Worm (Caenorhabditis elegans) whole organism, L4 larva: Measurements from ENCODE around the gene F38H4.6.

ENCODE experiments used
- D1046.2 ChIP-seq: fragments of 200-800 bp; sonication (Bioruptor generic); IDR thresholded peaks from 2 replicates; pipeline ENCODE4 v1.3.6; 2022; ENCODE audit warnings: missing genetic modification characterization, missing compliant biosample characterization
- F37D6.2 ChIP-seq: sonication (generic microtip); optimal IDR thresholded peaks from 2 replicates; lab custom pipeline; 2016; ENCODE audit warnings: mild to moderate bottlenecking, missing genetic modification characterization, missing compliant biosample characterization
- F44E2.7 ChIP-seq: fragments of 200-800 bp; sonication (Bioruptor generic); IDR thresholded peaks from 2 replicates; pipeline ENCODE4 v2.1.2; 2022; ENCODE audit warnings: missing genetic modification characterization, missing compliant biosample characterization
- R02D3.7 ChIP-seq: fragments of 150-350 bp; sonication (generic microtip); optimal IDR thresholded peaks from 3 replicates; lab custom pipeline; 2014; ENCODE audit warnings: missing biosample characterization, missing genetic modification characterization
- Y105C5A.15 ChIP-seq: fragments of 200-800 bp; sonication (Bioruptor generic); IDR thresholded peaks from 2 replicates; pipeline ENCODE4 v1.3.6; 2022; ENCODE audit warnings: missing genetic modification characterization, missing compliant biosample characterization
- Y5F2A.4 ChIP-seq: fragments of 200-800 bp; sonication (Bioruptor generic); optimal IDR thresholded peaks from 2 replicates; lab custom pipeline; 2018; ENCODE audit warnings: mild to moderate bottlenecking, missing genetic modification characterization, missing compliant biosample characterization
- Y75B8A.6 ChIP-seq: fragments of 200-800 bp; sonication (Bioruptor generic); IDR thresholded peaks from 2 replicates; pipeline ENCODE4 v1.3.6; 2022; ENCODE audit warnings: missing genetic modification reagents, missing genetic modification characterization, missing compliant biosample characterization
- aha-1 ChIP-seq: fragments of 150-350 bp; peaks from one replicate; lab custom pipeline; 2014; ENCODE audit warnings: missing biosample characterization, missing genetic modification characterization
- ama-1 ChIP-seq: fragments of 150-350 bp; optimal IDR thresholded peaks from 2 replicates; lab custom pipeline; 2014; ENCODE audit warnings: inconsistent platforms, mixed read lengths
- arid-1 ChIP-seq: fragments of 200-800 bp; sonication (Bioruptor generic); conservative IDR thresholded peaks from 2 replicates; pipeline ENCODE4 v1.3.6; 2022; ENCODE audit warnings: missing genetic modification reagents, missing genetic modification characterization, missing compliant biosample characterization
- ceh-20 ChIP-seq: fragments of 200-800 bp; sonication (Bioruptor generic); IDR thresholded peaks from 2 replicates; pipeline ENCODE4 v1.3.6; 2022; ENCODE audit warnings: missing genetic modification reagents, missing genetic modification characterization, missing compliant biosample characterization
- ceh-28 ChIP-seq: fragments of 150-350 bp; optimal IDR thresholded peaks from 2 replicates; lab custom pipeline; 2014; ENCODE audit warnings: missing biosample characterization, missing genetic modification reagents, missing genetic modification characterization
- ceh-62 ChIP-seq: sonication (generic microtip); optimal IDR thresholded peaks from 2 replicates; lab custom pipeline; 2017; ENCODE audit warnings: missing biosample characterization, missing genetic modification characterization
- ceh-82 ChIP-seq: sonication (generic microtip); optimal IDR thresholded peaks from 2 replicates; lab custom pipeline; 2017; ENCODE audit warnings: missing biosample characterization, missing genetic modification characterization
- cey-2 ChIP-seq: sonication (generic microtip); optimal IDR thresholded peaks from 3 replicates; lab custom pipeline; 2017; ENCODE audit warnings: missing genetic modification characterization, mild to moderate bottlenecking, missing compliant biosample characterization, antibody characterized with exemption, borderline replicate concordance; ENCODE audit not compliant: insufficient read depth
- daf-12 ChIP-seq: fragments of 150-350 bp; optimal IDR thresholded peaks from 2 replicates; lab custom pipeline; 2014; ENCODE audit warnings: missing biosample characterization, missing genetic modification reagents, missing genetic modification characterization
- daf-16 ChIP-seq, 3 experiments: sonication (generic microtip); optimal IDR thresholded peaks; 2 replicates each; lab custom pipeline; 2016 to 2017; ENCODE audit warnings: missing genetic modification characterization in 3 of 3, missing genetic modification reagents in 3 of 3, mild to moderate bottlenecking in 2 of 3, missing compliant biosample characterization in 2 of 3, missing biosample characterization in 1 of 3, moderate library complexity in 1 of 3
- daf-19 ChIP-seq: fragments of 200-800 bp; sonication (Bioruptor generic); conservative IDR thresholded peaks from 2 replicates; pipeline ENCODE4 v1.3.6; 2022; ENCODE audit warnings: missing genetic modification characterization, missing compliant biosample characterization
- dmd-6 ChIP-seq: fragments of 200-800 bp; sonication (Bioruptor generic); IDR thresholded peaks from 2 replicates; pipeline ENCODE4 v1.3.6; 2022; ENCODE audit warnings: missing genetic modification reagents, missing genetic modification characterization, missing compliant biosample characterization
- dmd-9 ChIP-seq: fragments of 200-800 bp; sonication (Bioruptor generic); IDR thresholded peaks from 2 replicates; pipeline ENCODE4 v1.3.6; 2022; ENCODE audit warnings: missing genetic modification reagents, missing genetic modification characterization, missing compliant biosample characterization
- dve-1 ChIP-seq: sonication (generic microtip); optimal IDR thresholded peaks from 2 replicates; lab custom pipeline; 2017; ENCODE audit warnings: antibody characterized with exemption, mild to moderate bottlenecking, missing genetic modification characterization, missing compliant biosample characterization; ENCODE audit not compliant: insufficient read depth
- fkh-10 ChIP-seq: fragments of 150-350 bp; optimal IDR thresholded peaks from 2 replicates; lab custom pipeline; 2014; ENCODE audit warnings: missing biosample characterization, missing genetic modification reagents, missing genetic modification characterization
- hlh-11 ChIP-seq: fragments of 200-800 bp; sonication (Bioruptor generic); optimal IDR thresholded peaks from 2 replicates; lab custom pipeline; 2018; ENCODE audit warnings: mild to moderate bottlenecking, missing genetic modification characterization, missing compliant biosample characterization
- hlh-30 ChIP-seq: sonication (generic microtip); optimal IDR thresholded peaks from 2 replicates; lab custom pipeline; 2017; ENCODE audit warnings: antibody characterized with exemption, mild to moderate bottlenecking, missing genetic modification characterization, missing compliant biosample characterization; ENCODE audit not compliant: insufficient read depth
- lim-7 ChIP-seq: fragments of 200-800 bp; sonication (Bioruptor generic); IDR thresholded peaks from 2 replicates; pipeline ENCODE4 v1.3.6; 2022; ENCODE audit warnings: missing genetic modification characterization, missing compliant biosample characterization
- lin-38 ChIP-seq: fragments of 200-800 bp; sonication (Bioruptor generic); IDR thresholded peaks from 2 replicates; pipeline ENCODE4 v1.3.6; 2022; ENCODE audit warnings: missing genetic modification reagents, missing genetic modification characterization, missing compliant biosample characterization
- lsy-2 ChIP-seq, 2 experiments: fragments of 150-350 bp in 1 of 2; sonication (generic microtip) in 1 of 2; optimal IDR thresholded peaks; 2 replicates each; lab custom pipeline; 2014 to 2017; ENCODE audit warnings: missing biosample characterization in 2 of 2, missing genetic modification characterization in 2 of 2
- madf-9 ChIP-seq: fragments of 200-800 bp; sonication (Bioruptor generic); conservative IDR thresholded peaks from 2 replicates; pipeline ENCODE4 v1.3.6; 2022; ENCODE audit warnings: missing genetic modification reagents, missing genetic modification characterization, missing compliant biosample characterization
- mdl-1 ChIP-seq, 2 experiments: fragments of 150-350 bp in 1 of 2; sonication (generic microtip) in 1 of 2; optimal IDR thresholded peaks; 2 replicates each; lab custom pipeline; 2014 to 2017; ENCODE audit warnings: missing biosample characterization in 2 of 2, missing genetic modification characterization in 2 of 2
- mep-1 ChIP-seq: fragments of 150-350 bp; sonication (generic microtip); optimal IDR thresholded peaks from 3 replicates; lab custom pipeline; 2014; ENCODE audit warnings: missing biosample characterization, missing genetic modification characterization
- mes-2 ChIP-seq: sonication (generic microtip); optimal IDR thresholded peaks from 2 replicates; lab custom pipeline; 2016; ENCODE audit warnings: missing genotype, mild to moderate bottlenecking, missing genetic modification characterization, missing compliant biosample characterization; ENCODE audit not compliant: poor library complexity, severe bottlenecking
- mxl-2 ChIP-seq: fragments of 200-800 bp; sonication (Bioruptor generic); conservative IDR thresholded peaks from 2 replicates; pipeline ENCODE4 v1.3.6; 2022; ENCODE audit warnings: missing genetic modification reagents, missing genetic modification characterization, missing compliant biosample characterization
- mxl-3 ChIP-seq: fragments of 200-800 bp; sonication (Bioruptor generic); optimal IDR thresholded peaks from 2 replicates; lab custom pipeline; 2018; ENCODE audit warnings: mild to moderate bottlenecking, missing genetic modification characterization, missing compliant biosample characterization
- nhr-102 ChIP-seq: sonication (generic microtip); optimal IDR thresholded peaks from 2 replicates; lab custom pipeline; 2016; ENCODE audit warnings: mild to moderate bottlenecking, missing genetic modification characterization, moderate library complexity, missing compliant biosample characterization
- nhr-11 ChIP-seq: fragments of 150-350 bp; optimal IDR thresholded peaks from 2 replicates; lab custom pipeline; 2014; ENCODE audit warnings: missing biosample characterization, missing genetic modification characterization
- nhr-25 ChIP-seq: sonication (generic microtip); optimal IDR thresholded peaks from 2 replicates; lab custom pipeline; 2017; ENCODE audit warnings: missing genetic modification characterization, mild to moderate bottlenecking, missing compliant biosample characterization, antibody characterized with exemption, moderate library complexity, borderline replicate concordance; ENCODE audit not compliant: insufficient read depth
- nhr-42 ChIP-seq: fragments of 200-800 bp; sonication (Bioruptor generic); IDR thresholded peaks from 2 replicates; pipeline ENCODE4 v1.3.6; 2022; ENCODE audit warnings: missing genetic modification characterization, missing compliant biosample characterization
- nhr-76 ChIP-seq: fragments of 150-350 bp; optimal IDR thresholded peaks from 2 replicates; lab custom pipeline; 2014; ENCODE audit warnings: missing biosample characterization, missing genetic modification characterization
- nhr-77 ChIP-seq: fragments of 150-350 bp; optimal IDR thresholded peaks from 2 replicates; lab custom pipeline; 2014; ENCODE audit warnings: missing biosample characterization, missing genetic modification characterization
- php-3 ChIP-seq: fragments of 200-800 bp; sonication (Bioruptor generic); IDR thresholded peaks from 2 replicates; pipeline ENCODE4 v1.3.6; 2022; ENCODE audit warnings: missing genetic modification reagents, missing genetic modification characterization, missing compliant biosample characterization
- set-16 ChIP-seq: fragments of 200-800 bp; sonication (Bioruptor generic); IDR thresholded peaks from 2 replicates; pipeline ENCODE4 v1.3.6; 2022; ENCODE audit warnings: missing genetic modification reagents, missing genetic modification characterization, missing compliant biosample characterization
- snpc-1.2 ChIP-seq: fragments of 200-800 bp; sonication (Bioruptor generic); IDR thresholded peaks from 2 replicates; pipeline ENCODE4 v1.3.6; 2022; ENCODE audit warnings: missing genetic modification reagents, missing genetic modification characterization, missing compliant biosample characterization
- snpc-4 ChIP-seq: fragments of 150-350 bp; optimal IDR thresholded peaks from 2 replicates; lab custom pipeline; 2014; ENCODE audit warnings: missing biosample characterization, missing genetic modification characterization
- spr-3 ChIP-seq: fragments of 200-800 bp; sonication (Bioruptor generic); optimal IDR thresholded peaks from 2 replicates; lab custom pipeline; 2018; ENCODE audit warnings: mild to moderate bottlenecking, missing genetic modification characterization, missing compliant biosample characterization
- tag-97 ChIP-seq: fragments of 200-800 bp; sonication (Bioruptor generic); IDR thresholded peaks from 2 replicates; pipeline ENCODE4 v1.3.6; 2022; ENCODE audit warnings: missing genetic modification characterization, missing compliant biosample characterization
- tra-1 ChIP-seq: fragments of 200-800 bp; sonication (Bioruptor generic); IDR thresholded peaks from 2 replicates; pipeline ENCODE4 v1.3.6; 2022; ENCODE audit warnings: missing genetic modification reagents, missing genetic modification characterization, missing compliant biosample characterization
- vab-7 ChIP-seq: fragments of 200-800 bp; sonication (Bioruptor generic); IDR thresholded peaks from 2 replicates; pipeline ENCODE4 v1.3.6; 2022; ENCODE audit warnings: missing genetic modification reagents, missing genetic modification characterization, missing compliant biosample characterization
- zag-1 ChIP-seq: fragments of 150-350 bp; optimal IDR thresholded peaks from 2 replicates; lab custom pipeline; 2014; ENCODE audit warnings: missing biosample characterization, missing genetic modification characterization
- ztf-11 ChIP-seq: fragments of 150-350 bp; optimal IDR thresholded peaks from 2 replicates; lab custom pipeline; 2014; ENCODE audit warnings: missing biosample characterization, missing genetic modification characterization
- ztf-7 ChIP-seq: fragments of 150-350 bp; optimal IDR thresholded peaks from 2 replicates; lab custom pipeline; 2014; ENCODE audit warnings: missing biosample characterization, missing genetic modification characterization

Gene F38H4.6

DNA sequence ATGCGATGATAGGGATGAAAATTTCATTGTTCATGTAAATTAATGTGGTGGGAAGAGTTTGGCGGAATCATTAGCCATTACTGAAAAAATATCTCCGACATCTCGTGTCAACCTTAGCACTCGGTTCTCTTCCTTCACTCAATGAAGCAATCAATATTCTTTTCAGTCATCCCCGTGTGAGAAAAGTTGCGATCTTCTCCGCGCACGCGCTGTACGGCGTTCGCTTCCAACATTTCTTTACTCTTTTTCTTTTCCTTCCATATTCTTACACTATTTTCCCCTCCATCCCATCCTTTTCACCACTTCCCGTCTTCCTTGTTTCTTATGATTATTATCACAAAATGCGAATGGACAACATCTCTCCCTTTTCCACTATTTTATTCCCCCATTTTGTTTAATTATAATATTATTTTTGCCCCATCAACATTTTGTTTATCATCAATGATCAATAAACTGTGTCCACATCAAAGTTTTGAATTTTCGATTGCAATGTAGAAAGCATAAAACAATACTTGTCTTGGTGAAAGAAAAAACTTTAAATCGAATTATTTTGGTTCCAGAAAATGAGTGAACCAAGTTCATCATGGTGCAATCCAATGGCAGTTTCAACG is 12.4 kb upstream of the F38H4.6 start, which contains the start of gene mob-1:
Gene mob-1 (plus strand): TSS at position 561 of the 611 bp plus-strand sequence.
- TF ChIP-seq nhr-25 (tag; lab: Kevin White, UChicago) (no peak), lim-7 (GFP tag; lab: Robert Waterston, UW) (0 out of 2 replicates have a peak, but pooled peaks have one; percentile 36), vab-7 (GFP tag; lab: Robert Waterston, UW) (no peak), php-3 (GFP tag; lab: Robert Waterston, UW) (no peak), nhr-77 (peak; percentile 7), dmd-6 (GFP tag; lab: Robert Waterston, UW) (no peak), lin-38 (peak; percentile 39), ceh-82 (tag; lab: Kevin White, UChicago) (no peak), hlh-30 (tag; lab: Kevin White, UChicago) (peak; percentile 54), lsy-2 (tag; optimal IDR thresholded peaks at IDR 0.05; lab: Kevin White, UChicago) (peak in 1 of 2 experiments; percentile 31), mep-1 (tag; lab: Kevin White, UChicago) (no peak), Y75B8A.6 (no peak), Y5F2A.4 (no peak), dmd-9 (no peak), snpc-4 (tag; lab: Kevin White, UChicago) (no peak), nhr-102 (tag; lab: Kevin White, UChicago) (no peak), mxl-2 (GFP tag; lab: Robert Waterston, UW) (no peak), zag-1 (tag; lab: Kevin White, UChicago) (no peak), mxl-3 (GFP tag; lab: Kevin White, UChicago) (peak; percentile 66), mes-2 (peak; percentile 29), nhr-42 (no peak), D1046.2 (GFP tag; lab: Robert Waterston, UW) (no peak), tag-97 (GFP tag; lab: Robert Waterston, UW) (no peak), Y105C5A.15 (GFP tag; lab: Robert Waterston, UW) (no peak), F37D6.2 (tag; lab: Kevin White, UChicago) (no peak), tra-1 (GFP tag; lab: Robert Waterston, UW) (no peak), mdl-1 (tag; optimal IDR thresholded peaks at IDR 0.05; lab: Kevin White, UChicago) (peak in 1 of 2 experiments; percentile 34), ama-1 (lab: Kevin White, UChicago) (peak; percentile 54), R02D3.7 (no peak), dve-1 (tag; lab: Kevin White, UChicago) (peak; percentile 42), spr-3 (GFP tag; lab: Kevin White, UChicago) (no peak), F44E2.7 (GFP tag; lab: Robert Waterston, UW) (no peak), ceh-20 (GFP tag; lab: Robert Waterston, UW) (no peak), daf-12 (tag; lab: Kevin White, UChicago) (no peak), snpc-1.2 (GFP tag; lab: Robert Waterston, UW) (0 out of 2 replicates have a peak, but pooled peaks have one; percentile 11), fkh-10 (GFP tag; lab: Kevin White, UChicago) (no peak), arid-1 (GFP tag; lab: Robert Waterston, UW) (no peak), hlh-11 (tag; lab: Kevin White, UChicago) (peak; percentile 7), cey-2 (tag; lab: Kevin White, UChicago) (no peak), nhr-11 (no peak), daf-19 (GFP tag; lab: Robert Waterston, UW) (no peak), ztf-11 (no peak), nhr-76 (tag; lab: Kevin White, UChicago) (no peak), ceh-28 (tag; lab: Kevin White, UChicago) (no peak), ceh-62 (tag; lab: Kevin White, UChicago) (no peak), madf-9 (GFP tag; lab: Robert Waterston, UW) (no peak), aha-1 (tag; lab: Kevin White, UChicago) (peak; percentile 38), ztf-7 (no peak), set-16 (GFP tag; lab: Robert Waterston, UW) (no peak), daf-16 (GFP tag; optimal IDR thresholded peaks at IDR 0.05; lab: Kevin White, UChicago) (no peak), daf-16 (tag; optimal IDR thresholded peaks at IDR 0.05; lab: Kevin White, UChicago) (peak; percentile 43)
